Worm (Caenorhabditis elegans) whole organism, L4 larva: ENCODE measurements around the gene R02D5.6.
"Not testable (repeated sequence)": the region's sequence is repeated elsewhere in the genome, so short reads cannot be mapped to it uniquely, and the experiment has no call there.

Experiments
- jun-1 ChIP-seq: fragments of 150-350 bp; optimal IDR thresholded peaks from 2 replicates; lab custom pipeline; 2014; ENCODE audit warnings: missing biosample characterization, missing genetic modification reagents, missing genetic modification characterization
- madf-5 ChIP-seq, 2 experiments: fragments of 200-800 bp; sonication (Bioruptor generic); IDR thresholded peaks; 2 replicates each; pipeline ENCODE4 v1.3.6; 2022; ENCODE audit warnings: missing compliant biosample characterization in 2 of 2, missing genetic modification characterization in 2 of 2
- snpc-4 ChIP-seq: fragments of 150-350 bp; optimal IDR thresholded peaks from 2 replicates; lab custom pipeline; 2014; ENCODE audit warnings: missing biosample characterization, missing genetic modification characterization
- unc-62 ChIP-seq, 3 experiments: fragments of 150-350 bp in 1 of 3; sonication (generic microtip); optimal IDR thresholded peaks in 2 of 3; peaks in 1 of 3; 1 replicate in 1 of 3; 2 replicates in 2 of 3; lab custom pipeline; 2014 to 2017; ENCODE audit warnings: missing biosample characterization in 3 of 3, missing genetic modification characterization in 3 of 3, missing genetic modification reagents in 3 of 3, missing genotype in 1 of 3
- zag-1 ChIP-seq: fragments of 150-350 bp; optimal IDR thresholded peaks from 2 replicates; lab custom pipeline; 2014; ENCODE audit warnings: missing biosample characterization, missing genetic modification characterization
- ztf-11 ChIP-seq: fragments of 150-350 bp; optimal IDR thresholded peaks from 2 replicates; lab custom pipeline; 2014; ENCODE audit warnings: missing biosample characterization, missing genetic modification characterization

- not testable (repeated sequence) for TF ChIP-seq ztf-11 (tag; lab: Kevin White, UChicago); unc-62 (GFP tag; optimal IDR thresholded peaks at IDR 0.05 in 1 of 2; lab: Kevin White, UChicago); unc-62 (tag; optimal IDR thresholded peaks at IDR 0.05; lab: Kevin White, UChicago); zag-1 (tag; lab: Kevin White, UChicago); jun-1 (tag; lab: Kevin White, UChicago)
- 0 out of 4 replicates have a peak, but pooled peaks of 1 of the 2 experiments have one; percentile 18 for TF ChIP-seq madf-5 (GFP tag; IDR thresholded peaks at IDR 0.05; lab: Robert Waterston, UW)
- peak; percentile 69 for TF ChIP-seq snpc-4 (tag; lab: Kevin White, UChicago)
These were observed 54.8 kb downstream of the R02D5.6 start, which contains the start of gene F08H9.3 for ce11 chrV:14463087-14463486.
